Worm (Caenorhabditis elegans) whole organism, late embryonic: ENCODE results near the gene F44E2.6.

ENCODE experiments used
- C08G9.2 ChIP-seq: sonication (generic microtip); optimal IDR thresholded peaks from 2 replicates; lab custom pipeline; 2016; ENCODE audit warnings: mild to moderate bottlenecking, missing genetic modification characterization, moderate library complexity, missing compliant biosample characterization
- T23F11.4 ChIP-seq: fragments of 200-800 bp; sonication (Bioruptor generic); optimal IDR thresholded peaks from 2 replicates; lab custom pipeline; 2018; ENCODE audit warnings: mild to moderate bottlenecking, missing genetic modification characterization, missing compliant biosample characterization
- ama-1 ChIP-seq: fragments of 150-350 bp; optimal IDR thresholded peaks from 2 replicates; lab custom pipeline; 2014
- ceh-18 ChIP-seq: sonication (generic microtip); optimal IDR thresholded peaks from 2 replicates; lab custom pipeline; 2016; ENCODE audit warnings: missing genetic modification characterization, missing compliant biosample characterization
- ceh-2 ChIP-seq: sonication (generic microtip); optimal IDR thresholded peaks from 2 replicates; lab custom pipeline; 2016; ENCODE audit warnings: missing genotype, missing genetic modification characterization, missing compliant biosample characterization
- ceh-48 ChIP-seq: sonication (generic microtip); optimal IDR thresholded peaks from 2 replicates; lab custom pipeline; 2016; ENCODE audit warnings: missing genetic modification characterization, inconsistent platforms, missing compliant biosample characterization
- ceh-9 ChIP-seq: sonication (generic microtip); optimal IDR thresholded peaks from 2 replicates; lab custom pipeline; 2016; ENCODE audit warnings: mild to moderate bottlenecking, missing genetic modification characterization, inconsistent platforms, missing compliant biosample characterization
- hlh-15 ChIP-seq: sonication (generic microtip); optimal IDR thresholded peaks from 2 replicates; lab custom pipeline; 2016; ENCODE audit warnings: missing genetic modification characterization, missing compliant biosample characterization
- hlh-30 ChIP-seq: sonication (generic microtip); optimal IDR thresholded peaks from 2 replicates; lab custom pipeline; 2017; ENCODE audit warnings: antibody characterized with exemption, missing genetic modification characterization, missing compliant biosample characterization; ENCODE audit not compliant: insufficient read depth
- lim-6 ChIP-seq: sonication (generic microtip); optimal IDR thresholded peaks from 2 replicates; lab custom pipeline; 2016; ENCODE audit warnings: missing genetic modification characterization, missing compliant biosample characterization
- madf-2 ChIP-seq: sonication (generic microtip); optimal IDR thresholded peaks from 2 replicates; lab custom pipeline; 2017; ENCODE audit warnings: missing genetic modification characterization, missing compliant biosample characterization
- npax-4 ChIP-seq: sonication (generic microtip); optimal IDR thresholded peaks from 2 replicates; lab custom pipeline; 2016; ENCODE audit warnings: missing genetic modification characterization, missing compliant biosample characterization
- syd-9 ChIP-seq: sonication (generic microtip); optimal IDR thresholded peaks from 2 replicates; lab custom pipeline; 2016; ENCODE audit warnings: mild to moderate bottlenecking, missing genetic modification characterization, moderate library complexity, missing compliant biosample characterization

DNA sequence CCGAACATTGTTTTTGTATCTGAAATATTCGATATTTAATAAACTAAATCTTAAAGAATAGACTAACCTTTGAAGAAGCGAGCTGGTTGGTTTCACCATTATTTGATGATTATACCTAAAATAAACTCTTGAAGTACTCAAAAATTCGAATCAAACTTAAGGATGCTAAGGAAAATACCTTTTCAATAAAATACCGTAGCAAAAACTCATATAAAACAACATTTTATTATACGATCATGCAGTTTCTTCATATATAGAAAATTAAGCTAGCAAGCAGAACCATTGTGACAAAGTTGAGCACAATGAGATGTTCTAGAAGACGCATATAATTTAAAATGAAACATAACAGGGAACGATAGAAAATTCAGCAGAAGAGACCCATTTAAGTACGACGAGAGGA is 3.4 kb upstream of the F44E2.6 start, which contains the start of gene F44E2.7:
- TF ChIP-seq T23F11.4 (no peak), lim-6 (tag; lab: Kevin White, UChicago) (no peak), ceh-2 (no peak), ceh-9 (tag; lab: Kevin White, UChicago) (no peak), syd-9 (tag; lab: Kevin White, UChicago) (no peak), ceh-18 (tag; lab: Kevin White, UChicago) (no peak), C08G9.2 (tag; lab: Kevin White, UChicago) (no peak), ama-1 (lab: Kevin White, UChicago) (no peak), hlh-15 (tag; lab: Kevin White, UChicago) (no peak), npax-4 (no peak), madf-2 (tag; lab: Kevin White, UChicago) (no peak), ceh-48 (tag; lab: Kevin White, UChicago) (no peak), hlh-30 (tag; lab: Kevin White, UChicago) (no peak)
